Fruit fly (Drosophila melanogaster) whole organism, prepupa: Measurements from ENCODE around the gene Acp24A4.
A peak's percentile ranks its signal among the peaks of the same experiment; 100 is the strongest.

Source experiments
- Blimp-1 ChIP-seq: fragments of 200-800 bp; sonication (Bioruptor generic); optimal IDR thresholded peaks from 3 replicates; lab custom pipeline; 2017; ENCODE audit warnings: missing biosample characterization, missing genetic modification characterization, mild to moderate bottlenecking, moderate library complexity, missing genetic modification reagents
- CG10631 ChIP-seq: fragments of 200-800 bp; sonication (Bioruptor generic); optimal IDR thresholded peaks from 2 replicates; lab custom pipeline; 2016; ENCODE audit warnings: missing biosample characterization, missing genetic modification characterization
- CG10669 ChIP-seq: fragments of 200-800 bp; sonication (Bioruptor generic); optimal IDR thresholded peaks from 3 replicates; lab custom pipeline; 2018; ENCODE audit warnings: missing biosample characterization, mild to moderate bottlenecking, missing genetic modification characterization, moderate library complexity
- CG11294 ChIP-seq: fragments of 200-800 bp; sonication (Bioruptor generic); IDR thresholded peaks from 2 replicates; pipeline ENCODE4 v1.3.6; 2022; ENCODE audit warnings: missing biosample characterization, missing genetic modification characterization
- CG11762 ChIP-seq: fragments of 200-800 bp; sonication (Bioruptor generic); optimal IDR thresholded peaks from 3 replicates; lab custom pipeline; 2016; ENCODE audit warnings: missing biosample characterization, missing genetic modification characterization; ENCODE audit not compliant: insufficient read depth
- CG11902 ChIP-seq: fragments of 200-800 bp; sonication (Bioruptor generic); optimal IDR thresholded peaks from 3 replicates; lab custom pipeline; 2016; ENCODE audit warnings: missing biosample characterization, missing genetic modification characterization
- CG15336 ChIP-seq: fragments of 200-800 bp; sonication (Bioruptor generic); IDR thresholded peaks from 2 replicates; pipeline ENCODE4 v1.3.6; 2022; ENCODE audit warnings: missing biosample characterization, missing genetic modification characterization
- CG16779 ChIP-seq: fragments of 200-800 bp; sonication (Bioruptor generic); optimal IDR thresholded peaks from 3 replicates; lab custom pipeline; 2017; ENCODE audit warnings: missing biosample characterization, mild to moderate bottlenecking, missing genetic modification characterization
- CG3032 ChIP-seq: fragments of 200-800 bp; optimal IDR thresholded peaks from 2 replicates; lab custom pipeline; 2019; ENCODE audit warnings: missing biosample characterization, mild to moderate bottlenecking, missing genetic modification characterization, moderate library complexity
- CG31627 ChIP-seq: fragments of 200-800 bp; sonication (Bioruptor generic); optimal IDR thresholded peaks from 3 replicates; lab custom pipeline; 2016; ENCODE audit warnings: missing biosample characterization, missing genetic modification characterization
- CG32006 ChIP-seq: fragments of 200-800 bp; sonication (Bioruptor generic); optimal IDR thresholded peaks from 3 replicates; lab custom pipeline; 2017; ENCODE audit warnings: missing biosample characterization, mild to moderate bottlenecking, missing genetic modification characterization
- CG3919 ChIP-seq: fragments of 200-800 bp; sonication (Bioruptor generic); optimal IDR thresholded peaks from 3 replicates; lab custom pipeline; 2016; ENCODE audit warnings: missing biosample characterization, missing genetic modification characterization
- CG4318 ChIP-seq: fragments of 200-800 bp; sonication (Bioruptor generic); optimal IDR thresholded peaks from 3 replicates; lab custom pipeline; 2017; ENCODE audit warnings: missing biosample characterization, mild to moderate bottlenecking, missing genetic modification characterization
- CG6276 ChIP-seq: fragments of 200-800 bp; sonication (Bioruptor generic); optimal IDR thresholded peaks from 2 replicates; lab custom pipeline; 2017; ENCODE audit warnings: missing biosample characterization, mild to moderate bottlenecking, missing genetic modification characterization
- CG6808 ChIP-seq: fragments of 200-800 bp; sonication (Bioruptor generic); optimal IDR thresholded peaks from 3 replicates; lab custom pipeline; 2017; ENCODE audit warnings: missing biosample characterization, missing genetic modification characterization, mild to moderate bottlenecking, moderate library complexity, missing genetic modification reagents
- CG6854 ChIP-seq: fragments of 200-800 bp; sonication (Bioruptor generic); optimal IDR thresholded peaks from 2 replicates; lab custom pipeline; 2017; ENCODE audit warnings: missing biosample characterization, mild to moderate bottlenecking, missing genetic modification characterization
- CG7368 ChIP-seq: fragments of 200-800 bp; sonication (Bioruptor generic); optimal IDR thresholded peaks from 3 replicates; lab custom pipeline; 2016; ENCODE audit warnings: missing biosample characterization, missing genetic modification characterization
- CG8119 ChIP-seq: fragments of 200-800 bp; sonication (Bioruptor generic); IDR thresholded peaks from 3 replicates; pipeline ENCODE4 v1.3.6; 2022; ENCODE audit warnings: missing biosample characterization, missing genetic modification characterization
- CG8632 ChIP-seq: fragments of 200-800 bp; sonication (Bioruptor generic); optimal IDR thresholded peaks from 3 replicates; lab custom pipeline; 2016; ENCODE audit warnings: missing biosample characterization, missing genetic modification characterization
- CG9139 ChIP-seq: fragments of 200-800 bp; sonication (Bioruptor generic); optimal IDR thresholded peaks from 3 replicates; lab custom pipeline; 2017; ENCODE audit warnings: missing biosample characterization, mild to moderate bottlenecking, missing genetic modification characterization
- Eip75B ChIP-seq: fragments of 200-800 bp; sonication (Bioruptor generic); optimal IDR thresholded peaks from 3 replicates; lab custom pipeline; 2016; ENCODE audit warnings: missing biosample characterization, missing genetic modification characterization
- Eip78C ChIP-seq: fragments of 200-800 bp; sonication (Bioruptor generic); peaks from one replicate; lab custom pipeline; 2016; ENCODE audit warnings: missing biosample characterization, missing genetic modification characterization
- Eip93F ChIP-seq: fragments of 200-800 bp; sonication (Bioruptor generic); optimal IDR thresholded peaks from 2 replicates; lab custom pipeline; 2016; ENCODE audit warnings: missing biosample characterization, mild to moderate bottlenecking, missing genetic modification characterization
- Ets21C ChIP-seq: fragments of 200-800 bp; sonication (Bioruptor generic); optimal IDR thresholded peaks from 3 replicates; lab custom pipeline; 2016; ENCODE audit warnings: missing biosample characterization, missing genetic modification characterization
- Ets96B ChIP-seq: fragments of 200-800 bp; optimal IDR thresholded peaks from 2 replicates; lab custom pipeline; 2019; ENCODE audit warnings: missing biosample characterization, mild to moderate bottlenecking, missing genetic modification characterization, moderate library complexity
- Gug ChIP-seq: fragments of 200-800 bp; sonication (Bioruptor generic); IDR thresholded peaks from 2 replicates; pipeline ENCODE4 v1.3.6; 2022; ENCODE audit warnings: missing biosample characterization, missing genetic modification characterization
- Hr38 ChIP-seq: sonication (Bioruptor generic); optimal IDR thresholded peaks from 2 replicates; lab custom pipeline; 2016; ENCODE audit warnings: missing biosample characterization, missing genetic modification characterization
- Hr39 ChIP-seq: fragments of 200-800 bp; sonication (Bioruptor generic); optimal IDR thresholded peaks from 2 replicates; lab custom pipeline; 2016; ENCODE audit warnings: missing biosample characterization, missing genetic modification characterization
- Hr4 ChIP-seq: fragments of 200-800 bp; sonication (Bioruptor generic); optimal IDR thresholded peaks from 3 replicates; lab custom pipeline; 2016; ENCODE audit warnings: missing biosample characterization, missing genetic modification characterization
- Lpt ChIP-seq: fragments of 200-800 bp; sonication (Bioruptor generic); optimal IDR thresholded peaks from 3 replicates; lab custom pipeline; 2016; ENCODE audit warnings: missing biosample characterization, missing genetic modification characterization
- OdsH ChIP-seq: fragments of 200-800 bp; sonication (Bioruptor generic); optimal IDR thresholded peaks from 3 replicates; lab custom pipeline; 2016; ENCODE audit warnings: missing biosample characterization, missing genetic modification characterization
- Smox ChIP-seq: fragments of 200-800 bp; sonication (Bioruptor generic); optimal IDR thresholded peaks from 3 replicates; lab custom pipeline; 2016; ENCODE audit warnings: missing biosample characterization, missing genetic modification characterization
- Sox102F ChIP-seq: fragments of 200-800 bp; sonication (Bioruptor generic); optimal IDR thresholded peaks from 2 replicates; lab custom pipeline; 2016; ENCODE audit warnings: missing biosample characterization, mild to moderate bottlenecking, missing genetic modification characterization
- Sox14 ChIP-seq: fragments of 200-800 bp; sonication (Bioruptor generic); optimal IDR thresholded peaks from 3 replicates; lab custom pipeline; 2016; ENCODE audit warnings: missing biosample characterization, missing genetic modification characterization
- cyc ChIP-seq: fragments of 200-800 bp; sonication (Bioruptor generic); optimal IDR thresholded peaks from 3 replicates; lab custom pipeline; 2016; ENCODE audit warnings: missing biosample characterization, missing genetic modification characterization
- dac ChIP-seq: fragments of 200-800 bp; sonication (Bioruptor generic); optimal IDR thresholded peaks from 2 replicates; lab custom pipeline; 2017; ENCODE audit warnings: missing biosample characterization, mild to moderate bottlenecking, missing genetic modification characterization
- dsx ChIP-seq: fragments of 200-800 bp; optimal IDR thresholded peaks from 3 replicates; lab custom pipeline; 2019; ENCODE audit warnings: missing biosample characterization, mild to moderate bottlenecking, missing genetic modification characterization, moderate library complexity; ENCODE audit not compliant: poor library complexity, severe bottlenecking
- eg ChIP-seq: fragments of 200-800 bp; sonication (Bioruptor generic); IDR thresholded peaks from 3 replicates; pipeline ENCODE4 v1.3.6; 2022; ENCODE audit warnings: missing biosample characterization, missing genetic modification characterization
- esn ChIP-seq: fragments of 200-800 bp; sonication (Bioruptor generic); optimal IDR thresholded peaks from 2 replicates; lab custom pipeline; 2016; ENCODE audit warnings: missing biosample characterization, mild to moderate bottlenecking, missing genetic modification characterization, moderate library complexity
- fd85E ChIP-seq: fragments of 200-800 bp; sonication (Bioruptor generic); optimal IDR thresholded peaks from 3 replicates; lab custom pipeline; 2016; ENCODE audit warnings: missing biosample characterization, missing genetic modification characterization
- fkh ChIP-seq: fragments of 200-800 bp; sonication (Bioruptor generic); optimal IDR thresholded peaks from 3 replicates; lab custom pipeline; 2017; ENCODE audit warnings: missing biosample characterization, mild to moderate bottlenecking, missing genetic modification characterization, moderate library complexity
- net ChIP-seq: fragments of 200-800 bp; sonication (Bioruptor generic); optimal IDR thresholded peaks from 3 replicates; lab custom pipeline; 2016; ENCODE audit warnings: missing biosample characterization, missing genetic modification characterization
- pdm3 ChIP-seq: fragments of 200-800 bp; sonication (Bioruptor generic); optimal IDR thresholded peaks from 3 replicates; lab custom pipeline; 2016; ENCODE audit warnings: missing biosample characterization, missing genetic modification characterization
- salr ChIP-seq, 2 experiments: fragments of 200-800 bp; sonication (Bioruptor generic); optimal IDR thresholded peaks; 3 replicates each; lab custom pipeline; 2016 to 2018; ENCODE audit warnings: missing biosample characterization in 2 of 2, missing genetic modification characterization in 2 of 2, mild to moderate bottlenecking in 1 of 2
- spab ChIP-seq: fragments of 200-800 bp; sonication (Bioruptor generic); optimal IDR thresholded peaks from 2 replicates; lab custom pipeline; 2017; ENCODE audit warnings: missing biosample characterization, mild to moderate bottlenecking, missing genetic modification characterization, missing genetic modification reagents
- svp ChIP-seq: fragments of 200-800 bp; sonication (Bioruptor generic); peaks from one replicate; lab custom pipeline; 2016; ENCODE audit warnings: missing biosample characterization, missing genetic modification characterization
- topi ChIP-seq: fragments of 200-800 bp; sonication (Bioruptor generic); optimal IDR thresholded peaks from 3 replicates; lab custom pipeline; 2016; ENCODE audit warnings: missing biosample characterization, missing genetic modification characterization

The Acp24A4 gene

DNA sequence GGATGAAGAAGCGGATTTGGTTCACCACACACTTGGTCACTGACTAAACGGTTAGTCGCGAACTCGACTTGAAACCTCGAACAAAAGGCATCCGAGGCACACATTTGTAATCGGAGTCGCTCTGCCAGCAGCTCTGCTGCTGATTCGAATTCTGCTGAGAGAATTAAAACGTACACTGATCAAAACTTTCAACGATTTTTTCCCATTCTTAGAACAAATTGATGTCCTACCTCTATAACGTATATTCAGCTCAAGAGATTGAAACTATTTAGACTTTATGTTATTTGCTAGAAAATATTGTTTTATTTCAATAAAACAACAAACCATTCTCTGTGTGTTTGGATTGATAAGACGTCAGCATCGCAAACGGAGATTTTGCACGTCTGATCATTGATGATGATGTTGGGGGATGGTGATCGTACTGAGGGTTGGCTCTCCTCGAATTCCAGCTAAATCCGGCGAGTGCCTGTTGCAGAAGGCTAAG is 11.8 kb upstream of the Acp24A4 start, which contains the start of gene CG31778 (continued):
- TF ChIP-seq CG6276 (GFP tag; lab: Kevin White, UChicago) (peak; percentile 61), CG32006 (GFP tag; lab: Kevin White, UChicago) (peak; percentile 69), CG31627 (GFP tag; lab: Kevin White, UChicago) (peak; percentile 89), Smox (peak; percentile 85), dsx (GFP tag; lab: Kevin White, UChicago) (peak; percentile 60), fkh (GFP tag; lab: Kevin White, UChicago) (no peak), fd85E (GFP tag; lab: Kevin White, UChicago) (peak; percentile 6), Ets96B (tag; lab: Kevin White, UChicago) (peak; percentile 79), Ets21C (GFP tag; lab: Kevin White, UChicago) (peak; percentile 76), esn (GFP tag; lab: Kevin White, UChicago) (peak; percentile 93), Sox102F (GFP tag; lab: Kevin White, UChicago) (peak; percentile 92), net (peak; percentile 67), pdm3 (GFP tag; lab: Kevin White, UChicago) (peak; percentile 83), Hr39 (GFP tag; lab: Kevin White, UChicago) (peak; percentile 89), CG9139 (no peak), Blimp-1 (GFP tag; lab: Kevin White, UChicago) (peak; percentile 67), CG8632 (peak; percentile 75), Lpt (GFP tag; lab: Kevin White, UChicago) (peak; percentile 20), svp (peak; percentile 97), CG7368 (peak; percentile 68), cyc (GFP tag; lab: Kevin White, UChicago) (peak; percentile 82), CG16779 (peak; percentile 62), CG15336 (GFP tag; lab: Robert Waterston, UW) (peak; percentile 77), Hr38 (no peak), Eip78C (GFP tag; lab: Kevin White, UChicago) (peak; percentile 94), CG11902 (GFP tag; lab: Kevin White, UChicago) (peak; percentile 60), CG3919 (GFP tag; lab: Kevin White, UChicago) (peak; percentile 73), eg (GFP tag; lab: Robert Waterston, UW) (peak; percentile 84), spab (GFP tag; lab: Kevin White, UChicago) (peak; percentile 66), CG8119 (GFP tag; lab: Robert Waterston, UW) (peak; percentile 67), CG11762 (GFP tag; lab: Kevin White, UChicago) (peak; percentile 48), CG10669 (GFP tag; lab: Kevin White, UChicago) (peak; percentile 73), CG10631 (peak; percentile 57), Sox14 (peak; percentile 88), Hr4 (peak; percentile 62), Eip75B (GFP tag; lab: Kevin White, UChicago) (peak; percentile 77), CG6808 (GFP tag; lab: Kevin White, UChicago) (peak; percentile 67)

DNA sequence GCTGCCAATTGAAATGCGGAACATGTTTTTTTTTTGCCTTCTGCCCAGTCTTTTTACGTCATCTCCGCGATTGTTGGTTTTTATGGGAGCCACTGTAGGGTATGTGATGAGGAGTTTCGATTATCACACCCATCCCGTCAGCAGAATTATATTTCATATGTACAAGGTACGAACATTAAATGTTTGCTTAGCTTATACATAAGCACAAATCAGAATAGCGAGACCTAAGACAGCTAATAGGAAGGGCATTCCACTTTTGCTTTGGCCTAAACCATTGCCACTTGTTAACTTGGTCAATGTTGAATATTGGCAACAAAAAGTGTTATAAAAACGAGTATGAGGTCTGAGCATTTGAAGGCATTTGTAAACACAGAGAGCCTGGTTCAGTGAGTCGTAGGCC is 9.6 kb upstream of the Acp24A4 start, which contains the start of gene CG2816:
TSS of gene CG2816 (plus strand) at position 400 of the 400 bp plus-strand sequence.
- TF ChIP-seq Sox14 (peak; percentile 88), spab (GFP tag; lab: Kevin White, UChicago) (peak; percentile 21), Gug (GFP tag; lab: Robert Waterston, UW) (peak; percentile 90), CG8119 (GFP tag; lab: Robert Waterston, UW) (peak; percentile 95), Eip78C (GFP tag; lab: Kevin White, UChicago) (peak; percentile 92), CG31627 (GFP tag; lab: Kevin White, UChicago) (peak; percentile 89), CG11762 (GFP tag; lab: Kevin White, UChicago) (peak; percentile 70), CG8632 (peak; percentile 50), dac (peak; percentile 68), Eip93F (no peak), OdsH (GFP tag; lab: Kevin White, UChicago) (peak; percentile 86), CG4318 (peak; percentile 67), svp (peak; percentile 85), salr (GFP tag; optimal IDR thresholded peaks at IDR 0.05; lab: Kevin White, UChicago) (peak; percentile 32 to 79), eg (GFP tag; lab: Robert Waterston, UW) (peak; percentile 97), CG11294 (GFP tag; lab: Robert Waterston, UW) (peak; percentile 92), esn (GFP tag; lab: Kevin White, UChicago) (peak; percentile 88), CG15336 (GFP tag; lab: Robert Waterston, UW) (peak; percentile 93), fd85E (GFP tag; lab: Kevin White, UChicago) (peak; percentile 8), CG3032 (no peak), Hr39 (GFP tag; lab: Kevin White, UChicago) (peak; percentile 92), CG6276 (GFP tag; lab: Kevin White, UChicago) (peak; percentile 90), CG7368 (peak; percentile 80), CG9139 (no peak), CG6854 (GFP tag; lab: Kevin White, UChicago) (no peak), CG10631 (peak; percentile 76), Hr38 (peak; percentile 80), topi (GFP tag; lab: Kevin White, UChicago) (peak; percentile 76), cyc (GFP tag; lab: Kevin White, UChicago) (peak; percentile 84)
